Fruit fly (Drosophila melanogaster) whole organism, embryonic: ENCODE results near the gene GC.

Experiments used
- BtbVII ChIP-seq: fragments of 200-800 bp; sonication (Bioruptor generic); optimal IDR thresholded peaks from 3 replicates; lab custom pipeline; 2017; ENCODE audit warnings: missing biosample characterization, mild to moderate bottlenecking, missing genetic modification characterization
- CG10147 ChIP-seq: fragments of 200-800 bp; sonication (Bioruptor generic); optimal IDR thresholded peaks from 2 replicates; lab custom pipeline; 2019; ENCODE audit warnings: missing biosample characterization, mild to moderate bottlenecking, missing genetic modification characterization, moderate library complexity
- CG10654 ChIP-seq: fragments of 200-800 bp; sonication (Bioruptor generic); optimal IDR thresholded peaks from 2 replicates; lab custom pipeline; 2016; ENCODE audit warnings: missing biosample characterization, missing genetic modification characterization
- CG10979 ChIP-seq: fragments of 200-800 bp; sonication (Bioruptor generic); optimal IDR thresholded peaks from 2 replicates; lab custom pipeline; 2018; ENCODE audit warnings: missing biosample characterization, mild to moderate bottlenecking, missing genetic modification characterization, moderate library complexity
- CG11695 ChIP-seq: fragments of 200-800 bp; sonication (Bioruptor generic); IDR thresholded peaks from 3 replicates; pipeline ENCODE4 v1.3.6; 2022; ENCODE audit warnings: missing biosample characterization, missing genetic modification characterization
- CG12659 ChIP-seq: fragments of 200-800 bp; sonication (Bioruptor generic); optimal IDR thresholded peaks from 3 replicates; lab custom pipeline; 2017; ENCODE audit warnings: mild to moderate bottlenecking, missing biosample characterization, missing genetic modification reagents, missing genetic modification characterization
- CG15269 ChIP-seq: fragments of 200-800 bp; sonication (Bioruptor generic); optimal IDR thresholded peaks from 2 replicates; lab custom pipeline; 2018; ENCODE audit warnings: missing biosample characterization, mild to moderate bottlenecking, missing genetic modification characterization, moderate library complexity
- CG16779 ChIP-seq: fragments of 200-800 bp; sonication (Bioruptor generic); IDR thresholded peaks from 2 replicates; pipeline ENCODE4 v1.3.6; 2022; ENCODE audit warnings: missing biosample characterization, missing genetic modification characterization
- CG1792 ChIP-seq: fragments of 200-800 bp; sonication (Bioruptor generic); optimal IDR thresholded peaks from 2 replicates; lab custom pipeline; 2016; ENCODE audit warnings: missing biosample characterization, missing genetic modification characterization
- CG1832 ChIP-seq: fragments of 200-800 bp; sonication (Bioruptor generic); optimal IDR thresholded peaks from 2 replicates; lab custom pipeline; 2017; ENCODE audit warnings: missing biosample characterization, mild to moderate bottlenecking, missing genetic modification characterization, inconsistent platforms
- CG18764 ChIP-seq: fragments of 200-800 bp; sonication (Bioruptor generic); optimal IDR thresholded peaks from 3 replicates; lab custom pipeline; 2016; ENCODE audit warnings: missing biosample characterization, missing genetic modification characterization
- CG2116 ChIP-seq: fragments of 200-800 bp; sonication (Bioruptor generic); optimal IDR thresholded peaks from 3 replicates; lab custom pipeline; 2018; ENCODE audit warnings: missing biosample characterization, mild to moderate bottlenecking, missing genetic modification characterization
- CG31365 ChIP-seq: fragments of 200-800 bp; sonication (Bioruptor generic); optimal IDR thresholded peaks from 2 replicates; lab custom pipeline; 2018; ENCODE audit warnings: missing biosample characterization, mild to moderate bottlenecking, missing genetic modification characterization
- CG3995 ChIP-seq: fragments of 200-800 bp; sonication (Bioruptor generic); optimal IDR thresholded peaks from 3 replicates; lab custom pipeline; 2016; ENCODE audit warnings: missing biosample characterization, missing genetic modification characterization
- CG4424 ChIP-seq: fragments of 200-800 bp; sonication (Bioruptor generic); optimal IDR thresholded peaks from 3 replicates; lab custom pipeline; 2016; ENCODE audit warnings: missing biosample characterization, missing genetic modification characterization
- CG5953 ChIP-seq: fragments of 200-800 bp; sonication (Bioruptor generic); IDR thresholded peaks from 2 replicates; pipeline ENCODE4 v1.3.6; 2022; ENCODE audit warnings: missing biosample characterization, missing genetic modification characterization
- CG6765 ChIP-seq: fragments of 200-800 bp; sonication (Bioruptor generic); optimal IDR thresholded peaks from 3 replicates; lab custom pipeline; 2017; ENCODE audit warnings: missing biosample characterization, mild to moderate bottlenecking, missing genetic modification characterization
- CG7556 ChIP-seq: fragments of 200-800 bp; sonication (Bioruptor generic); optimal IDR thresholded peaks from 2 replicates; lab custom pipeline; 2017; ENCODE audit warnings: missing biosample characterization, mild to moderate bottlenecking, missing genetic modification characterization
- CG8359 ChIP-seq: fragments of 200-800 bp; sonication (Bioruptor generic); optimal IDR thresholded peaks from 2 replicates; lab custom pipeline; 2017; ENCODE audit warnings: missing biosample characterization, mild to moderate bottlenecking, missing genetic modification characterization, borderline replicate concordance
- CG8478 ChIP-seq: fragments of >200 bp; optimal IDR thresholded peaks from 2 replicates; lab custom pipeline; 2018
- D ChIP-seq, 2 experiments: fragments of 200-800 bp in 1 of 2; fragments of >200 bp in 1 of 2; sonication (Bioruptor generic) in 1 of 2; optimal IDR thresholded peaks; 2 replicates in 1 of 2; 3 replicates in 1 of 2; lab custom pipeline; 2017; ENCODE audit warnings: mild to moderate bottlenecking in 1 of 2, missing biosample characterization in 1 of 2, missing genetic modification characterization in 1 of 2, missing genetic modification reagents in 1 of 2
- D19B ChIP-seq: fragments of 200-800 bp; sonication (Bioruptor generic); optimal IDR thresholded peaks from 2 replicates; lab custom pipeline; 2017; ENCODE audit warnings: missing biosample characterization, mild to moderate bottlenecking, missing genetic modification characterization
- Dek ChIP-seq: fragments of 200-800 bp; sonication (Bioruptor generic); optimal IDR thresholded peaks from 3 replicates; lab custom pipeline; 2019; ENCODE audit warnings: missing biosample characterization, mild to moderate bottlenecking, missing genetic modification characterization, moderate library complexity
- H15 ChIP-seq: fragments of 200-800 bp; sonication (Bioruptor generic); IDR thresholded peaks from 3 replicates; pipeline ENCODE4 v1.3.6; 2022; ENCODE audit warnings: missing biosample characterization, missing genetic modification characterization
- Hr51 ChIP-seq, 2 experiments: fragments of 200-800 bp; sonication (Bioruptor generic); optimal IDR thresholded peaks; 2 replicates in 1 of 2; 3 replicates in 1 of 2; lab custom pipeline; 2016 to 2018; ENCODE audit warnings: missing biosample characterization in 2 of 2, missing genetic modification characterization in 2 of 2, mild to moderate bottlenecking in 1 of 2, moderate library complexity in 1 of 2
- Nf-YB ChIP-seq: fragments of 200-800 bp; sonication (Bioruptor generic); optimal IDR thresholded peaks from 3 replicates; lab custom pipeline; 2019; ENCODE audit warnings: missing biosample characterization, mild to moderate bottlenecking, missing genetic modification characterization, moderate library complexity
- Pdp1 ChIP-seq, 2 experiments: fragments of 200-800 bp; sonication (Bioruptor generic); optimal IDR thresholded peaks; 3 replicates each; lab custom pipeline; 2016; ENCODE audit warnings: missing biosample characterization in 2 of 2, missing genetic modification characterization in 2 of 2, mild to moderate bottlenecking in 1 of 2, moderate library complexity in 1 of 2
- Ptx1 ChIP-seq: fragments of 200-800 bp; sonication (Bioruptor generic); IDR thresholded peaks from 2 replicates; pipeline ENCODE4 v1.3.6; 2022; ENCODE audit warnings: missing biosample characterization, missing genetic modification characterization
- Sin3A ChIP-seq: fragments of >200 bp; optimal IDR thresholded peaks from 2 replicates; lab custom pipeline; 2018
- TFAM ChIP-seq: fragments of 200-800 bp; sonication (Bioruptor generic); optimal IDR thresholded peaks from 2 replicates; lab custom pipeline; 2017; ENCODE audit warnings: missing biosample characterization, missing genetic modification characterization, inconsistent platforms
- Xrp1 ChIP-seq: fragments of 200-800 bp; sonication (Bioruptor generic); IDR thresholded peaks from 2 replicates; pipeline ENCODE4 v1.3.6; 2022; ENCODE audit warnings: missing biosample characterization, missing genetic modification characterization
- amos ChIP-seq: fragments of 200-800 bp; sonication (Bioruptor generic); IDR thresholded peaks from 2 replicates; pipeline ENCODE4 v1.3.6; 2022; ENCODE audit warnings: missing biosample characterization, missing genetic modification characterization; ENCODE audit not compliant: partially characterized antibody
- cad ChIP-seq: fragments of >200 bp; optimal IDR thresholded peaks from 2 replicates; lab custom pipeline; 2017; ENCODE audit warnings: missing biosample characterization, missing genetic modification characterization
- caup ChIP-seq: fragments of 200-800 bp; sonication (Bioruptor generic); optimal IDR thresholded peaks from 3 replicates; lab custom pipeline; 2017; ENCODE audit warnings: missing biosample characterization, mild to moderate bottlenecking, missing genetic modification characterization, moderate library complexity; ENCODE audit not compliant: severe bottlenecking
- cwo ChIP-seq: fragments of 200-800 bp; sonication (Bioruptor generic); optimal IDR thresholded peaks from 3 replicates; lab custom pipeline; 2017; ENCODE audit warnings: missing biosample characterization, missing genetic modification characterization, mild to moderate bottlenecking, moderate library complexity, missing genetic modification reagents
- da ChIP-seq: fragments of 200-800 bp; sonication (Bioruptor generic); optimal IDR thresholded peaks from 2 replicates; lab custom pipeline; 2016; ENCODE audit warnings: missing biosample characterization, missing genetic modification characterization
- gcm ChIP-seq: fragments of 200-800 bp; sonication (Bioruptor generic); optimal IDR thresholded peaks from 2 replicates; lab custom pipeline; 2019; ENCODE audit warnings: missing biosample characterization, mild to moderate bottlenecking, missing genetic modification characterization, moderate library complexity
- gem ChIP-seq: fragments of 200-800 bp; sonication (Bioruptor generic); optimal IDR thresholded peaks from 2 replicates; lab custom pipeline; 2019; ENCODE audit warnings: missing biosample characterization, mild to moderate bottlenecking, missing genetic modification characterization, moderate library complexity
- gsb-n ChIP-seq: fragments of 200-800 bp; sonication (Bioruptor generic); optimal IDR thresholded peaks from 3 replicates; lab custom pipeline; 2018; ENCODE audit warnings: missing biosample characterization, mild to moderate bottlenecking, missing genetic modification characterization
- jumu ChIP-seq: fragments of 200-800 bp; sonication (Bioruptor generic); optimal IDR thresholded peaks from 3 replicates; lab custom pipeline; 2016; ENCODE audit warnings: missing biosample characterization, missing genetic modification characterization
- knrl ChIP-seq: fragments of 200-800 bp; sonication (Bioruptor generic); IDR thresholded peaks from 3 replicates; pipeline ENCODE4 v1.3.6; 2022; ENCODE audit warnings: missing biosample characterization, missing genetic modification characterization; ENCODE audit not compliant: partially characterized antibody
- lilli ChIP-seq: fragments of 200-800 bp; sonication (Bioruptor generic); optimal IDR thresholded peaks from 3 replicates; lab custom pipeline; 2016; ENCODE audit warnings: missing biosample characterization, missing genetic modification characterization
- nerfin-2 ChIP-seq: fragments of 200-800 bp; sonication (Bioruptor generic); IDR thresholded peaks from 2 replicates; pipeline ENCODE4 v1.3.6; 2022; ENCODE audit warnings: missing biosample characterization, missing genetic modification characterization; ENCODE audit not compliant: partially characterized antibody
- pb ChIP-seq: fragments of 200-800 bp; sonication (Bioruptor generic); optimal IDR thresholded peaks from 3 replicates; lab custom pipeline; 2016; ENCODE audit warnings: missing biosample characterization, missing genetic modification characterization
- repo ChIP-seq: fragments of 200-800 bp; sonication (Bioruptor generic); optimal IDR thresholded peaks from 2 replicates; lab custom pipeline; 2016; ENCODE audit warnings: missing biosample characterization, missing genetic modification characterization
- sc ChIP-seq, 3 experiments: fragments of >200 bp in 2 of 3; fragments of 200-800 bp in 1 of 3; sonication (Bioruptor generic) in 1 of 3; optimal IDR thresholded peaks; 2 replicates in 2 of 3; 3 replicates in 1 of 3; lab custom pipeline; 2017; ENCODE audit warnings: mild to moderate bottlenecking in 1 of 3, missing biosample characterization in 1 of 3, missing genetic modification characterization in 1 of 3, missing genetic modification reagents in 1 of 3

GC gene

dm6 chr3L:1579169-1579853 is 49.8 kb downstream of the GC start (continued):
- no peak for TF ChIP-seq CG1792 (GFP tag; lab: Kevin White, UChicago)
- peak; percentile 43 to 69 for TF ChIP-seq Pdp1 (GFP tag; optimal IDR thresholded peaks at IDR 0.05; lab: Kevin White, UChicago)
- TF ChIP-seq CG12659 (GFP tag; lab: Kevin White, UChicago) = peak; percentile 44
- no peak for TF ChIP-seq cad (GFP tag; lab: Kevin White, UChicago)
- no peak for TF ChIP-seq CG16779
- TF ChIP-seq CG3995 = peak; percentile 42
- no peak for TF ChIP-seq amos (GFP tag; lab: Robert Waterston, UW)
- peak; percentile 62 for TF ChIP-seq CG31365

dm6 chr3L:1578391-1578948 is 50.6 kb downstream of the GC start:
- TF ChIP-seq D19B (GFP tag; lab: Kevin White, UChicago) = peak; percentile 14
- peak; percentile 34; the same call in 1 of the 2 replicates for TF ChIP-seq Ptx1
- TF ChIP-seq CG18764 (GFP tag; lab: Kevin White, UChicago) = peak; percentile 14
- TF ChIP-seq CG8359 (GFP tag; lab: Kevin White, UChicago) = no peak
- peak; percentile 59 for TF ChIP-seq gem (tag; lab: Kevin White, UChicago)
- peak; percentile 19 for TF ChIP-seq CG7556 (GFP tag; lab: Kevin White, UChicago)
- no peak for TF ChIP-seq da
- peak; percentile 23 for TF ChIP-seq jumu
- TF ChIP-seq cwo (GFP tag; lab: Kevin White, UChicago) = peak; percentile 29
- TF ChIP-seq gcm (GFP tag; lab: Kevin White, UChicago) = no peak
- peak; percentile 25 for TF ChIP-seq CG10979 (tag; lab: Kevin White, UChicago)
- no peak for TF ChIP-seq sc (optimal IDR thresholded peaks at IDR 0.05; lab: Kevin White, UChicago)
- TF ChIP-seq sc (GFP tag; optimal IDR thresholded peaks at IDR 0.05; lab: Kevin White, UChicago) = no peak
- TF ChIP-seq CG10654 (GFP tag; lab: Kevin White, UChicago) = peak; percentile 24
- TF ChIP-seq D (optimal IDR thresholded peaks at IDR 0.05; lab: Kevin White, UChicago) = no peak
- TF ChIP-seq D (GFP tag; optimal IDR thresholded peaks at IDR 0.05; lab: Kevin White, UChicago) = peak; percentile 9
- no peak for TF ChIP-seq Sin3A (lab: Kevin White, UChicago)
- peak; percentile 45 for TF ChIP-seq repo (GFP tag; lab: Kevin White, UChicago)
- TF ChIP-seq CG5953 (GFP tag; lab: Robert Waterston, UW) = no peak
- peak; percentile 19 for TF ChIP-seq CG2116 (GFP tag; lab: Kevin White, UChicago)
- no peak for TF ChIP-seq Dek (tag; lab: Kevin White, UChicago)
- peak; percentile 48; the same call in 2 of the 3 replicates for TF ChIP-seq H15 (GFP tag; lab: Robert Waterston, UW)
- peak; percentile 54 for TF ChIP-seq CG1832
- TF ChIP-seq CG4424 (GFP tag; lab: Kevin White, UChicago) = peak; percentile 61
- peak; percentile 1 for TF ChIP-seq CG10147 (GFP tag; lab: Kevin White, UChicago)
- TF ChIP-seq CG11695 (GFP tag; lab: Robert Waterston, UW) = 0 out of 3 replicates have a peak, but pooled peaks have one; percentile 31
- peak; percentile 32; the same call in 1 of the 2 replicates for TF ChIP-seq Xrp1 (GFP tag; lab: Robert Waterston, UW)
- TF ChIP-seq lilli (GFP tag; lab: Kevin White, UChicago) = peak; percentile 39
- TF ChIP-seq CG8478 (lab: Kevin White, UChicago) = peak; percentile 66
- TF ChIP-seq nerfin-2 (GFP tag; lab: Robert Waterston, UW) = no peak
- TF ChIP-seq TFAM (GFP tag; lab: Kevin White, UChicago) = no peak
- peak; percentile 16 for TF ChIP-seq pb (GFP tag; lab: Kevin White, UChicago)
- peak; percentile 2 for TF ChIP-seq Nf-YB (GFP tag; lab: Kevin White, UChicago)
- no peak for TF ChIP-seq knrl (GFP tag; lab: Robert Waterston, UW)
- peak; percentile 1 for TF ChIP-seq CG6765 (GFP tag; lab: Kevin White, UChicago)
- peak in 1 of 2 experiments; percentile 43 for TF ChIP-seq Hr51 (GFP tag; optimal IDR thresholded peaks at IDR 0.05; lab: Kevin White, UChicago)
- TF ChIP-seq CG15269 (tag; lab: Kevin White, UChicago) = peak; percentile 50
- peak; percentile 69 for TF ChIP-seq BtbVII (GFP tag; lab: Kevin White, UChicago)
- TF ChIP-seq gsb-n (tag; lab: Kevin White, UChicago) = no peak
- no peak for TF ChIP-seq caup (GFP tag; lab: Kevin White, UChicago)
